Fruit fly (Drosophila melanogaster) whole organism, wandering third instar larva: Measurements from ENCODE around the gene CG14259.

Experiments
- Abd-B ChIP-seq: fragments of >200 bp; optimal IDR thresholded peaks from 2 replicates; lab custom pipeline; 2017; ENCODE audit warnings: missing biosample characterization, missing genetic modification characterization
- CG32264 ChIP-seq: fragments of 200-800 bp; sonication (Bioruptor generic); optimal IDR thresholded peaks from 2 replicates; lab custom pipeline; 2016; ENCODE audit warnings: missing biosample characterization, missing genetic modification characterization
- CG9705 ChIP-seq: fragments of 200-800 bp; sonication (Bioruptor generic); optimal IDR thresholded peaks from 2 replicates; lab custom pipeline; 2018; ENCODE audit warnings: missing biosample characterization, mild to moderate bottlenecking, missing genetic modification characterization
- CrebA ChIP-seq: fragments of 200-800 bp; sonication (Bioruptor generic); optimal IDR thresholded peaks from 2 replicates; lab custom pipeline; 2016; ENCODE audit warnings: missing biosample characterization, mild to moderate bottlenecking, missing genetic modification characterization, borderline replicate concordance
- Dfd ChIP-seq: fragments of >200 bp; optimal IDR thresholded peaks from 2 replicates; lab custom pipeline; 2017; ENCODE audit warnings: missing biosample characterization, missing genetic modification characterization
- Dif ChIP-seq: fragments of 200-275, 200-300 bp; sonication (Bioruptor generic); optimal IDR thresholded peaks from 2 replicates; lab custom pipeline; 2018; ENCODE audit warnings: missing biosample characterization, missing genetic modification characterization; ENCODE audit not compliant: partially characterized antibody
- GATAd ChIP-seq: sonication (Bioruptor generic); optimal IDR thresholded peaks from 2 replicates; lab custom pipeline; 2016; ENCODE audit warnings: missing biosample characterization, missing genetic modification characterization
- Hr78 ChIP-seq: fragments of >200 bp; optimal IDR thresholded peaks from 2 replicates; lab custom pipeline; 2017; ENCODE audit warnings: missing biosample characterization, missing genetic modification characterization
- Hr83 ChIP-seq: fragments of 200-300 bp; sonication (Bioruptor generic); optimal IDR thresholded peaks from 2 replicates; lab custom pipeline; 2016; ENCODE audit warnings: missing biosample characterization, mild to moderate bottlenecking, missing genetic modification characterization, moderate library complexity; ENCODE audit not compliant: poor library complexity, severe bottlenecking
- Jra ChIP-seq: sonication (Bioruptor generic); optimal IDR thresholded peaks from 2 replicates; lab custom pipeline; 2016; ENCODE audit warnings: missing biosample characterization, missing genetic modification characterization
- Mio ChIP-seq: sonication (Bioruptor generic); optimal IDR thresholded peaks from 2 replicates; lab custom pipeline; 2016; ENCODE audit warnings: missing biosample characterization, missing genetic modification characterization
- Myc ChIP-seq: fragments of >200 bp; optimal IDR thresholded peaks from 2 replicates; lab custom pipeline; 2017
- OdsH ChIP-seq: fragments of 200-800 bp; sonication (Bioruptor generic); optimal IDR thresholded peaks from 2 replicates; lab custom pipeline; 2016; ENCODE audit warnings: missing biosample characterization, mild to moderate bottlenecking, missing genetic modification characterization
- Rel ChIP-seq, 2 experiments: fragments of 200-800 bp; sonication (Bioruptor generic) in 1 of 2; optimal IDR thresholded peaks; 2 replicates in 1 of 2; 3 replicates in 1 of 2; lab custom pipeline; 2016 to 2019; ENCODE audit warnings: mild to moderate bottlenecking in 2 of 2, missing biosample characterization in 2 of 2, missing genetic modification characterization in 2 of 2, moderate library complexity in 1 of 2
- Vsx2 ChIP-seq: fragments of 200-300, 225-300 bp; sonication (Bioruptor generic); optimal IDR thresholded peaks from 2 replicates; lab custom pipeline; 2018; ENCODE audit warnings: missing biosample characterization, missing genetic modification characterization; ENCODE audit not compliant: partially characterized antibody
- br ChIP-seq: fragments of 200-800 bp; sonication (Bioruptor generic); optimal IDR thresholded peaks from 2 replicates; lab custom pipeline; 2016; ENCODE audit warnings: missing biosample characterization, missing genetic modification characterization
- dl ChIP-seq, 2 experiments: fragments of 175-275, 200-275 bp in 1 of 2; fragments of 200-275 bp in 1 of 2; sonication (Bioruptor generic); optimal IDR thresholded peaks; lab custom pipeline; 2018; ENCODE audit warnings: mild to moderate bottlenecking in 2 of 2, missing biosample characterization in 2 of 2, missing genetic modification characterization in 2 of 2, moderate library complexity in 2 of 2; ENCODE audit not compliant: partially characterized antibody in 2 of 2, insufficient read depth in 1 of 2
- dmrt93B ChIP-seq: fragments of 200-800 bp; sonication (Bioruptor generic); optimal IDR thresholded peaks from 2 replicates; lab custom pipeline; 2018; ENCODE audit warnings: missing biosample characterization, mild to moderate bottlenecking, missing genetic modification characterization
- dsf ChIP-seq: sonication (Bioruptor generic); optimal IDR thresholded peaks from 2 replicates; lab custom pipeline; 2016; ENCODE audit warnings: missing biosample characterization, missing genetic modification characterization, borderline replicate concordance
- ey ChIP-seq: fragments of 200-800 bp; sonication (Bioruptor generic); optimal IDR thresholded peaks from 2 replicates; lab custom pipeline; 2016; ENCODE audit warnings: missing biosample characterization, missing genetic modification characterization
- foxo ChIP-seq, 2 experiments: fragments of 200-800 bp; sonication (Bioruptor generic); optimal IDR thresholded peaks; 2 replicates in 1 of 2; 3 replicates in 1 of 2; lab custom pipeline; 2016 to 2017; ENCODE audit warnings: missing biosample characterization in 2 of 2, missing genetic modification characterization in 2 of 2
- fru ChIP-seq: fragments of 200-800 bp; sonication (Bioruptor generic); optimal IDR thresholded peaks from 3 replicates; lab custom pipeline; 2016; ENCODE audit warnings: missing biosample characterization, mild to moderate bottlenecking, missing genetic modification characterization
- h ChIP-seq: fragments of 200-800 bp; sonication (Bioruptor generic); optimal IDR thresholded peaks from 3 replicates; lab custom pipeline; 2016; ENCODE audit warnings: missing biosample characterization, mild to moderate bottlenecking, missing genetic modification characterization
- jim ChIP-seq: fragments of 175-275, 200-325 bp; sonication (Bioruptor generic); optimal IDR thresholded peaks from 2 replicates; lab custom pipeline; 2016; ENCODE audit warnings: missing biosample characterization, mild to moderate bottlenecking, missing genetic modification characterization
- lola ChIP-seq: fragments of >200 bp; optimal IDR thresholded peaks from 2 replicates; lab custom pipeline; 2017; ENCODE audit warnings: missing biosample characterization, missing genetic modification characterization
- pan ChIP-seq: fragments of >200 bp; optimal IDR thresholded peaks from 2 replicates; lab custom pipeline; 2017
- psq ChIP-seq: fragments of 200-800 bp; sonication (Bioruptor generic); optimal IDR thresholded peaks from 3 replicates; lab custom pipeline; 2017; ENCODE audit warnings: missing biosample characterization, mild to moderate bottlenecking, missing genetic modification characterization, moderate library complexity
- rgr ChIP-seq: fragments of 200-800 bp; sonication (Bioruptor generic); optimal IDR thresholded peaks from 3 replicates; lab custom pipeline; 2016; ENCODE audit warnings: missing biosample characterization, mild to moderate bottlenecking, missing genetic modification characterization
- sv ChIP-seq: fragments of 200-800 bp; sonication (Bioruptor generic); optimal IDR thresholded peaks from 3 replicates; lab custom pipeline; 2016; ENCODE audit warnings: missing biosample characterization, missing genetic modification characterization
- tai ChIP-seq: sonication (Bioruptor generic); optimal IDR thresholded peaks from 2 replicates; lab custom pipeline; 2016; ENCODE audit warnings: missing biosample characterization, missing genetic modification characterization
- woc ChIP-seq: sonication (Bioruptor generic); optimal IDR thresholded peaks from 2 replicates; lab custom pipeline; 2016; ENCODE audit warnings: missing biosample characterization, mild to moderate bottlenecking, missing genetic modification characterization

The CG14259 gene

DNA sequence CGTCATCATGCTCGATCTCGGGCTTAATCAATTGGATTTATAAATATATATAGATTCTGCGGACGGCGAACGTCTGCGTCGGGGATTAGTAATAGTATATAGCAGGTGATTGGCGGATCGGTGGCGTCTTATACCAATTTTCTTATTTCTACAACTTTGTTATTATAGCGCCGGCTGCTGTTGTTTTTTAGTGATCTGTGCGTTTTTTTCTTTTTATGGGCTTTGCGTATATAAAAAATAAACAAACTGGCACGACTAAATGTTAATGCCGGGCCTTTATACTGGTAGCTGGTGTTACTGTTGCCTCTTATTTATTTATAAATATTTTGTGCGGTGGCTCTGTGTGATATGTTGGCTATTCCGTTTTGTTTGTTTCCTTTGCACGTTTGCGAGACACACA lies 25.1 kb upstream of the CG14259 start:
- TF ChIP-seq Dfd (GFP tag; lab: Kevin White, UChicago) (no peak), Hr83 (no peak), fru (GFP tag; lab: Kevin White, UChicago) (no peak), Abd-B (no peak), CrebA (no peak), Jra (GFP tag; lab: Kevin White, UChicago) (no peak), psq (no peak), sv (GFP tag; lab: Kevin White, UChicago) (no peak), Hr78 (no peak), CG9705 (GFP tag; lab: Kevin White, UChicago) (no peak), h (GFP tag; lab: Kevin White, UChicago) (no peak), lola (GFP tag; lab: Kevin White, UChicago) (no peak), tai (GFP tag; lab: Kevin White, UChicago) (no peak), CG32264 (GFP tag; lab: Kevin White, UChicago) (no peak), Vsx2 (no peak)

DNA sequence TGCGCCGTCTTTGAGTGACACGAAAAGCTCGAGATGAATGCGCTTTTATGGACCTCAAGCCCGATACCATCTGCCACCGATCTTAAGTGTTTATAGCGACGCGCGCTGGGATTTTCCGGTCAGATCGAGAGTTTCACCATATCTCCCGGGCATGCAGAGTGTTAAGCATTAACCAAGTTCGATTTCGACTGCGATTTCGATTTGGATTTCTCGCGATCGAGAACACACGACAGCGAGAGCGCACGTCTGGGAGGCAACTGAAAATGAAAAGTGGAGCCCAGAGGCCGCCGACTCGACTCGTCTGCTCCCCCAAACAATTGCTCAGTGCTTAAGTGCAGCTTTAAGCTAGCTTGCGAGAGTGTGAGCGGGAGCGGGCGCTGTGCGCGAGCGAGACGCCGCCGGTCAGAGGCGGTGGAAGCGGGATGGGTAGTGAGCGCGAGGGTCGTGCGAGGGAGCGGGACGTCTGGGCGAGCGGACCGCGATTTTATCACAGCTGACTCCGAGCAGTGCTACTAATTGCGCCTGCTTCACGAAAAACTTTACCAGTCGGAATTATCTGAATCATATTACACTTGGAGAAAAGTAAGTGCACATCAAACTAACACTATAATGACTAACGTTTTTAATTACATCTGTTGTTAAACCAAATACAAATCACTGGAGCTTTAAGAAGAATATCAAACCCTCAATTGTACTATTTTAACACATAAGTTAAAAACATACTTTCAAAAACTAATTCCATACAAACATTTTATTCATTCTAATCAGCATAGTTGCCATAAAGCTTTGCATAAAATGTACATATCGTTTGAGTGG lies 24.3 kb upstream of the CG14259 start, which contains the start of gene spz:
TSS of gene spz (minus strand) at position 261 of the 816 bp plus-strand sequence.
- TF ChIP-seq fru (GFP tag; lab: Kevin White, UChicago) (peak; percentile 7), dl (GFP tag; optimal IDR thresholded peaks at IDR 0.05; lab: Kevin White, UChicago; ENCODE audit: insufficient read depth in 1 of 2, partially characterized antibody in 2 of 2) (peak; percentile 61 to 89), dsf (no peak), foxo (GFP tag; optimal IDR thresholded peaks at IDR 0.05; lab: Kevin White, UChicago) (peak in 1 of 2 experiments; percentile 6), GATAd (GFP tag; lab: Kevin White, UChicago) (no peak), Dif (peak; percentile 87), rgr (GFP tag; lab: Kevin White, UChicago) (peak; percentile 0), h (GFP tag; lab: Kevin White, UChicago) (peak; percentile 49), Vsx2 (peak; percentile 33), woc (no peak), Rel (GFP tag; optimal IDR thresholded peaks at IDR 0.05; lab: Kevin White, UChicago) (no peak), Rel (tag; optimal IDR thresholded peaks at IDR 0.05; lab: Kevin White, UChicago) (no peak), Myc (lab: Kevin White, UChicago) (no peak), Abd-B (no peak), Hr83 (peak; percentile 32), Mio (no peak)

DNA sequence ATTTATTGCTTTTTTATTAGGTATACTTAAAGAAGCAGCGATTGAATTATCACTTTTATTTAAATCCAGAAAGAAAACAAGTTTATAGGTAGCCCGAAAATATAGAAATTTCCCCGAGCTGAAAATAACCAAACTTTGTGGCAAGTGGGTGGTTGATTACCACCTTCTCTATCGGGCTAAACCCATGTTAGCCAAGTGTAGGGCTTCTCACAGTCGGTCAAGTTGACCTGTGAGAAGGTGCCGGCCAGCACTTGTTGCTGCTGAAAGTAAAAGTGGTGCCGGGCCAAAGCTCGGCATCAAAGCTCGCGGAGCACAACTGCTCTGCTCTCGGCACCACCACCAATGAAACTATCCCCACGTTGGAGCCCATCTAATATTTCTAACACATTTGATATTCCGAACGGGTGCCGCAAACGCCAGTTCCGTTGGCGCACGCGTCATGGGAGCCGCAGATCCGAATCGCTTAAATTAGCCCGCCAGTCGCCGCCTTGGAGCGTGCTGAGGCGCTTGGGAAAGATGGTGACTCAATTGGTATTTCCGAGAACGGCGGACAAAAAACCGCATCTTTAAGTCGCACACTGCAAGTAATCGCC lies 23.3 kb upstream of the CG14259 start:
- TF ChIP-seq ey (GFP tag; lab: Kevin White, UChicago): no peak
- TF ChIP-seq h (GFP tag; lab: Kevin White, UChicago): no peak

DNA sequence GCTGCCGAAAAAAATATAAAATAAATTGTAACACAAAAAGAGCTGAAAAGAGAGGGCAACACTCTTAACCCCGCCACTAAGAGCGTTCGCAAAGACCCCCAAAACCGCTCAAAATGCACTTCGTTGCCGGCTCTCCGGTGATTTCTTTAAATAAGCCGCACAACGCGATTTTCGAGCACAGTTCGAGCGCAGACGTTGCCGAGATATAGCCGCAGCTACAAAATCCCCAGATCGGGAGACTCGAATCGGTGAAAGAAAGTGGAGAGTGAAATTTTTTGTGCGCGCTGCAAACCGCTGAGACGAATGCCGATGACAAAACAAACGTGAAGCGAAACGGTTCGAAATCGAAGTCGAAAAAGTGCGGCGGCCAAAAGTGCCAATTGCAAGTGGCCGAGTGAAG lies 18.6 kb upstream of the CG14259 start, which contains the start of gene CG14257:
TSS of gene CG14257 (plus strand) at position 177 of the 400 bp plus-strand sequence.
- TF ChIP-seq OdsH (GFP tag; lab: Kevin White, UChicago) (no peak), CrebA (no peak), psq (peak; percentile 71), jim (GFP tag; lab: Kevin White, UChicago) (no peak), Dif (peak; percentile 48), woc (no peak), Vsx2 (peak; percentile 8), Rel (GFP tag; optimal IDR thresholded peaks at IDR 0.05; lab: Kevin White, UChicago) (no peak), Rel (tag; optimal IDR thresholded peaks at IDR 0.05; lab: Kevin White, UChicago) (peak; percentile 23), Myc (lab: Kevin White, UChicago) (no peak)

DNA sequence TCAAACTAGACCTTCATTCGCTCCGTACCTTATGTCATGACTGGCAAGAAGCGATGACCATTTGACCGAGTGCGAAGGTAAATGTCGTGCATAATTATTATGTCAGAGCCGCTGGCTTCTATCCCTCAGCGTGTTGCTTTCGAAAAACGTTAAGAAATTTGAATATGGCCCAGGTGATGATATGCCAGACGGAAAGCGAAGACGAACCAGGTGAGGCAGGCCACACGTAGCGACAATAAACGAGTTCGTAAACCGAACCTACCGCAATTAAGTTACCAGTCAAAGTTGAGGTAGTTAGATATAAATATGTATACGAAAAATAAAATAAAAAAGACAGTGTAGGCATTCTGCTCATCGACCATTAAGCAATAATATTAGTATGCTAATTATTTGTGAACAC lies 17.7 kb upstream of the CG14259 start:
- no peak for TF ChIP-seq Vsx2
- no peak for TF ChIP-seq CG9705 (GFP tag; lab: Kevin White, UChicago)
- TF ChIP-seq CrebA: no peak
- no peak for TF ChIP-seq jim (GFP tag; lab: Kevin White, UChicago)
- TF ChIP-seq Abd-B: no peak
- no peak for TF ChIP-seq Hr83
- no peak for TF ChIP-seq fru (GFP tag; lab: Kevin White, UChicago)
- no peak for TF ChIP-seq dmrt93B (GFP tag; lab: Kevin White, UChicago)
- TF ChIP-seq br (GFP tag; lab: Kevin White, UChicago): no peak
- TF ChIP-seq pan (lab: Kevin White, UChicago): no peak
- TF ChIP-seq, all 38 proteins: peak for 0
